Worm (Caenorhabditis elegans): ENCODE measurements around the gene pst-1.

pst-1 gene

DNA sequence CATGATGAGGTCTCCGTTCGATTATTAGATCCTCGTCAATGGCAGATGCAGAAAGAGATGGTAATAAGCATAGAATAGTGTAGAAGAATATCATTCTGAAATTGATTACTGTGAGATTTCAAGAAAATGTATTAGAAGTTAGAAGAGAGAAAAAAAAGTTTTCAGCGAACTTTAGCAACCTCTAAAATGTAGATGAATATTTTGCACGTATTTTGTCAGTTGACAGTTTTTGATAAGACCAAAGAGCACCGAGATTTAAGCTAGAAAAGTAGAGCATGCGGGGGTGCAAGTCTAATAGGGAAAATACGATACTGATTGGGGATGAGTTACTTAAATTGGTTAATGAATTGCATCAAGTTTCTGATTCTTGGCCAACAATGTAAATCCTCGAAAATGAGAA, 11.5 kb downstream of the pst-1 start, which contains the start of gene M03F8.6:
Gene M03F8.6, minus strand, starts transcription at position 101 of the 400 bp plus-strand sequence.
- TF ChIP-seq Y79H2A.3 (GFP tag; conservative IDR thresholded peaks at IDR 0.05), result no peak
- TF ChIP-seq ceh-58 (GFP tag; IDR thresholded peaks at IDR 0.05), result no peak
- no peak for TF ChIP-seq ama-1 (optimal IDR thresholded peaks at IDR 0.05)
- no peak for TF ChIP-seq ama-1 (GFP tag; optimal IDR thresholded peaks at IDR 0.05)

DNA sequence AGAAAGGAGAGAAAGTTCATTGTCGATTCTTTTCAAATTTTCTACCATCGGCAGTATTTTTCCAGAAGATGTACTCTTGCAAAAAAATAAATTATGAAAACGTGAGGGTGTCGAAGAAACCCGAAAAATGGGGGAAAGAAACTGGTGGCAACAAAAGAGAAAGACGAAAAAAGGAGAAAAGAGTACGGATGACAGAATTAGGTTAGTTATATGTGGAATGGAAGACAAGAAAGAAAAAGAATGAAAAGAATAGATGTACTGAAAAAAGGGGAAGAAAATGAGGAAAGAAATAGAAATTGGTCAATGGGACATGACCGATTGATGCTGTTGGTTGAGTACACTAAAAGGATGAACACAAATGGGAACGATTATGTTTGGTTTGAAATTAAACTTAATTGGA, 12.4 kb downstream of the pst-1 start:
- TF ChIP-seq F33H1.4 (GFP tag; IDR thresholded peaks at IDR 0.05) (no peak), T07F8.4 (tag; optimal IDR thresholded peaks at IDR 0.05) (no peak), ceh-79 (tag; optimal IDR thresholded peaks at IDR 0.05) (no peak), lag-1 (GFP tag; IDR thresholded peaks at IDR 0.05) (no peak), Y56A3A.18 (GFP tag; IDR thresholded peaks at IDR 0.05) (no peak)

DNA sequence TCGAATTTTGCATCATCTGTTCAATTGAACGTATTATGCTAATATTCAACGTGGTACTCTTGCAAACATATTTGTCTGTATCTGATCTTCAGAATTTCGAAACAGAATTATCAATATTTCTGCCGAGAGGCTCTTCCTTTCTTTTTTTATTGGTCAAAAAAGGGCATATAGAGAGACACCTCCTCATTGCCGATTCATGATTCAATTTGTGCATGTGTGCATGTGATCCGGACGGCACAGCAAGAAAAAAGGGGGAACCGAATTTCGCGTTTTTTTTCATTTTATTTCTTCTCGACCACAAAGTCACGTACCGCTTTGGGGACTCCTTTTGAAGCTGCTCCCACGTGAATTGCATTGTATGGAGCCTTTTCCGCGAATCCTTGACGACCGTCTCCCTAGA, 18.2 kb downstream of the pst-1 start, which contains the start of gene mcp-1:
Gene mcp-1, plus strand, starts transcription at position 292 of the 400 bp plus-strand sequence.
- TF ChIP-seq cebp-2 (GFP tag; IDR thresholded peaks at IDR 0.05) (0 out of 2 replicates have a peak, but pooled peaks have one; percentile 16), T26A5.8 (tag; optimal IDR thresholded peaks at IDR 0.05) (no peak)

DNA sequence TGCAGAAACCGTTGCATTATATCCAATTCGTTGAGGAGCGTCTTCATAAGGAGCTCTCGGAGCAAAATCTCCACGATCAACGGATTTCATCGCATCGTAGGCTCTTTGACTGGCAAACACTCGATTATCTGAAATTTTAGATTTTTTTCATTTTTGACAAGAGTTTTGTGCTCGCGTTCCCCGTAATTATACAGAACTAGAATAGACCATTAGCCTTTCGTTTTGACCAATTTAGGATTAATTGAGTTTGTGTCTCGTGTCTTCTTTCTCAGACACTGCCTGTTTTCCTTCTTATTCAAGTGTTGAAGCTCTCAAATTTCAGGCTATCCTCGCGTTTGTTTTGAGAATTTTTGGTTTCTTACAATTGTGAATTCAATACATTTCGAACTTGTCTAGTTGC, 19.8 kb downstream of the pst-1 start:
- TF ChIP-seq egl-18 (GFP tag; IDR thresholded peaks at IDR 0.05), result no peak
- TF ChIP-seq him-1 (tag; optimal IDR thresholded peaks at IDR 0.05), result no peak
- no peak for TF ChIP-seq C17E4.6 (GFP tag; IDR thresholded peaks at IDR 0.05)

DNA sequence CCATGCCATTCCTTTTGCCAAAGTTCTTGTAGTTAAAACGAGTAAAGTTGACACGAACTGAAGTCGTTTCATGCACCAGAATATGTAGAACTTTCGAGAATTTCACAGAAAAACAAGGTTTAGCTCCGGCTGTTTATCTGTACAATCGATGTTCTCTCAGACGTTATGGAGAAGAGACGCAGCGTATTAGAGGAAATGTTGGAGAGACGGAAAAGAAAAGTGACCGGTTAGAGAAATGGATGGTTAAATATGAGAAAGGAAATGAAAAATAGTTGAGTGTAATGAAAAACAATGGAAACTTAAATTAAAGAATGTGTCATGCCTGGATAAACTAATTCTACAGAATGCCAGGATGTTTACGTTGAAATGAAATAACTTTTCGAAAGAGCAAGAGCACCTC, 20.4 kb downstream of the pst-1 start, which contains the start of gene pcm-1:
Gene pcm-1, minus strand, starts transcription at position 187 of the 400 bp plus-strand sequence.
- TF ChIP-seq bed-2 (GFP tag; IDR thresholded peaks at IDR 0.05), result no peak
- no peak for TF ChIP-seq K11D2.4 (GFP tag; IDR thresholded peaks at IDR 0.05)
- TF ChIP-seq hsf-1 (GFP tag; IDR thresholded peaks at IDR 0.05), result no peak
- TF ChIP-seq hmg-1.2 (GFP tag; IDR thresholded peaks at IDR 0.05), result peak; percentile 45; the same call in 1 of the 2 replicates
- TF ChIP-seq K12H6.12 (tag; optimal IDR thresholded peaks at IDR 0.05), result peak; percentile 33

DNA sequence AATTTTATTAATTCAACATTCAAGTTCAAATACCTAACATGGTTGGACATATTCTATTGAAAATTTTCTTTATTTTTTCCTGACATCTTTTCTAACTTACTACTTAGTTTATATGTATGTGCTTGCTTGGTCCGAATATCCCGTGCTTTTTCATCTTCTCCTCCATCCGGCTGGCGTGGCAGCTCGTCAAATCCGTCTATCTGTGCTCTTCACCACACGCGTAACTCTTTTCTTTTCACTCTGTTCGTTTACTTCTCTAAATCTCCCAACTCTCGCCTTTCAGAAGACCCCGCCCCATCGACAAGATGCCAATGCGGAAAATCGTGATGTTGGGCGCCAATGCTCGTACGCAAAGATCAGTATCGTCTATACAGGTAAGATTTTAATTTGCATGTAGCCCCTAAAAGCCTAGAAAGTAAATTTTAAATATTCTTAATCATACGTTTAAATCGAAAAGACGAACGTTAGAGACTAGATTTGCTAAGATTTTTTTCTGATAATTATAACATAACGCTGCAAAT, 21.5 kb downstream of the pst-1 start:
- peak in 1 of 3 experiments; percentile 18 for TF ChIP-seq lin-35 (GFP tag; optimal IDR thresholded peaks at IDR 0.05)
- no peak for TF ChIP-seq F23B12.7 (tag; optimal IDR thresholded peaks at IDR 0.05; ENCODE audit: insufficient read depth)
- TF ChIP-seq K12H6.12 (tag; optimal IDR thresholded peaks at IDR 0.05), result peak; percentile 13

DNA sequence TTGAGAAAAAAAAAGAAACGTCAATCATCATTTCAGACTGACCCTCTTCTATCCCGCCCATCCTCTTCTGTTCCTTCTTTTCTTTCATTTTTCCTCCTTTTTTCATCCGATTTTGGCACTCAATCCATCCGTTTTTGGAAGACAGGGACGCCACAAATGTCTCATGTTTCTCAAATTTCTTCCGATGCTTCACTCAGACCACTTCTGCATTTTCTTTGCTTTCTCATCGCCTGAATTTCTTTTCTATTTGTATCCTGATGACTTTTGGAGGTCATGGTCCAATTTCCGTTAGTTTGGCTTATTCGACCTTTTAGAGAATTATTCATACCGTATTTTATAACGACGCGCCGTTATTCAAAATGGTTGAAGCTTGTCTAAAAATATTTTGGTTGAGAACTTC, 29.3 kb downstream of the pst-1 start:
- TF ChIP-seq bed-1 (GFP tag; IDR thresholded peaks at IDR 0.05), result no peak

DNA sequence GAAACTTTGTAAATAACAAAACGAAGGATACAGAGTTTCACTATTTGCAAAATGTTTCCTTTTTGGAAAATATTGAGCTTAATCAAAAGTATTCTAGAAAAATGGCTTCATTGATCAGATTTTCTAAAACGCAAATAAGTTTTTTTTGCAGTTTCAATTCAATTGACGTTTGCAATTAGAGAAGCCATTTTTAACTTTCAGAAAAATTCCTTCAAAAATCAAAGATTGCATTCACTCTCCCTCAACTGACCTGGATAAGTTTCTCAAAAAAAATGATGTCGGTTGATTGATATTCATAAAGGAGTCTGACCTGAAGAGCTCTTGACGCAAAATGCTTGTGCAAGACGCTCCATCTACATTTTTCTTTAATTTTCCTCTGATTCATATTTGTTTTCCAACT, 30.4 kb downstream of the pst-1 start:
- TF ChIP-seq egl-18 (GFP tag; IDR thresholded peaks at IDR 0.05) (no peak), let-607 (tag; optimal IDR thresholded peaks at IDR 0.05) (no peak)

DNA sequence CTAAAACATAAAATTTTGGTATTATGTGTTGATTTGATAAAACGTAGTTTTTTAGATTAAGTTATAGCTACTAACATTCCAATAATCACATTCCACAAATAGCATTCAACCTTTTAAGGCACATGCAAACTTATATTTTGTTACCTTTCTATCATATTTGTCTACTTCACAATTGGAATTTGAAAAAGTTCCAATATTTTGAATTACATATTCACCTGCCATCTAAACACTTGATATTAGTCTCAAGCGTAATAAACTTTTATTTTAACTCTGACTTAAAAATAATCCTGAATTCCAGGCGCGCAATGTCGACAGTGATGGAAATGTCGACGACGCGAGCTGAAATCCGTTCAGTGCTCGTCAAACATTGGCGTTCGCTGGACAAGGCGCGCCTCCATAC, 32.5 kb downstream of the pst-1 start, which contains the start of gene acy-2:
Gene acy-2, plus strand, starts transcription at position 301 of the 400 bp plus-strand sequence.
- TF ChIP-seq hlh-26 (GFP tag; conservative IDR thresholded peaks at IDR 0.05) (no peak), efl-1 (GFP tag; optimal IDR thresholded peaks at IDR 0.05) (no peak), dpff-1 (tag; optimal IDR thresholded peaks at IDR 0.05) (no peak), hmg-1.2 (GFP tag; IDR thresholded peaks at IDR 0.05) (no peak), sptf-2 (GFP tag; optimal IDR thresholded peaks at IDR 0.05) (no peak), nhr-120 (GFP tag; IDR thresholded peaks at IDR 0.05) (no peak), chd-7 (tag; optimal IDR thresholded peaks at IDR 0.05) (no peak), tbp1 (GFP tag; optimal IDR thresholded peaks at IDR 0.05) (no peak), repo-1 (tag; optimal IDR thresholded peaks at IDR 0.05) (no peak), ceh-40 (GFP tag; IDR thresholded peaks at IDR 0.05) (no peak), F22D6.2 (tag; optimal IDR thresholded peaks at IDR 0.05) (no peak), lsy-27 (tag; optimal IDR thresholded peaks at IDR 0.05; ENCODE audit: borderline replicate concordance, insufficient read depth) (no peak)

Measured in whole organism, young adult.